Fruit fly (Drosophila melanogaster) whole organism, embryonic: ENCODE data around the gene CG15515.

Experiments
- ATbp ChIP-seq: fragments of 200-800 bp; sonication (Bioruptor generic); optimal IDR thresholded peaks from 2 replicates; lab custom pipeline; 2017; ENCODE audit warnings: missing biosample characterization, mild to moderate bottlenecking, missing genetic modification characterization, missing genetic modification reagents
- Abd-B ChIP-seq: fragments of 200-800 bp; sonication (Bioruptor generic); optimal IDR thresholded peaks from 2 replicates; lab custom pipeline; 2018; ENCODE audit warnings: missing biosample characterization, mild to moderate bottlenecking, missing genetic modification characterization, moderate library complexity
- B-H1 ChIP-seq: fragments of 200-800 bp; sonication (Bioruptor generic); IDR thresholded peaks from 3 replicates; pipeline ENCODE4 v1.3.6; 2022; ENCODE audit warnings: missing biosample characterization, missing genetic modification characterization
- Bdp1 ChIP-seq: fragments of 200-800 bp; sonication (Bioruptor generic); optimal IDR thresholded peaks from 3 replicates; lab custom pipeline; 2016; ENCODE audit warnings: missing biosample characterization, missing genetic modification characterization
- Blimp-1 ChIP-seq: fragments of 200-800 bp; sonication (Bioruptor generic); optimal IDR thresholded peaks from 3 replicates; lab custom pipeline; 2018; ENCODE audit warnings: missing biosample characterization, missing genetic modification characterization, mild to moderate bottlenecking, moderate library complexity, missing genetic modification reagents
- CG11093 ChIP-seq: fragments of 200-800 bp; sonication (Bioruptor generic); IDR thresholded peaks from 3 replicates; pipeline ENCODE4 v1.3.6; 2022; ENCODE audit warnings: missing biosample characterization, missing genetic modification characterization
- CG11456 ChIP-seq: fragments of 200-800 bp; sonication (Bioruptor generic); IDR thresholded peaks from 3 replicates; pipeline ENCODE4 v1.3.6; 2022; ENCODE audit warnings: missing biosample characterization, missing genetic modification characterization
- CG11696 ChIP-seq: fragments of 200-800 bp; sonication (Bioruptor generic); IDR thresholded peaks from 2 replicates; pipeline ENCODE4 v1.3.6; 2022; ENCODE audit warnings: missing biosample characterization, missing genetic modification characterization
- CG12155 ChIP-seq: fragments of 200-800 bp; sonication (Bioruptor generic); optimal IDR thresholded peaks from 3 replicates; lab custom pipeline; 2016; ENCODE audit warnings: missing biosample characterization, missing genetic modification characterization
- CG12659 ChIP-seq: fragments of 200-800 bp; sonication (Bioruptor generic); optimal IDR thresholded peaks from 3 replicates; lab custom pipeline; 2017; ENCODE audit warnings: mild to moderate bottlenecking, missing biosample characterization, missing genetic modification reagents, missing genetic modification characterization
- CG12744 ChIP-seq: fragments of 200-800 bp; sonication (Bioruptor generic); optimal IDR thresholded peaks from 2 replicates; lab custom pipeline; 2016; ENCODE audit warnings: missing biosample characterization, missing genetic modification characterization
- CG15514 ChIP-seq: fragments of 200-800 bp; sonication (Bioruptor generic); optimal IDR thresholded peaks from 3 replicates; lab custom pipeline; 2017; ENCODE audit warnings: missing biosample characterization, missing genetic modification characterization, mild to moderate bottlenecking, moderate library complexity, missing genetic modification reagents
- CG5953 ChIP-seq: fragments of 200-800 bp; sonication (Bioruptor generic); IDR thresholded peaks from 2 replicates; pipeline ENCODE4 v1.3.6; 2022; ENCODE audit warnings: missing biosample characterization, missing genetic modification characterization
- CG6254 ChIP-seq: fragments of 200-800 bp; sonication (Bioruptor generic); optimal IDR thresholded peaks from 3 replicates; lab custom pipeline; 2017; ENCODE audit warnings: mild to moderate bottlenecking, missing biosample characterization, missing genetic modification reagents, missing genetic modification characterization
- CG8281 ChIP-seq: fragments of 200-800 bp; sonication (Bioruptor generic); optimal IDR thresholded peaks from 2 replicates; lab custom pipeline; 2018; ENCODE audit warnings: missing biosample characterization, mild to moderate bottlenecking, missing genetic modification characterization, moderate library complexity
- CG8388 ChIP-seq: fragments of 200-800 bp; sonication (Bioruptor generic); optimal IDR thresholded peaks from 2 replicates; lab custom pipeline; 2019; ENCODE audit warnings: missing biosample characterization, mild to moderate bottlenecking, missing genetic modification characterization, moderate library complexity
- CG9437 ChIP-seq: fragments of 200-800 bp; sonication (Bioruptor generic); optimal IDR thresholded peaks from 2 replicates; lab custom pipeline; 2018; ENCODE audit warnings: missing biosample characterization, mild to moderate bottlenecking, missing genetic modification characterization
- CG9876 ChIP-seq: fragments of 200-800 bp; sonication (Bioruptor generic); optimal IDR thresholded peaks from 2 replicates; lab custom pipeline; 2016; ENCODE audit warnings: missing biosample characterization, missing genetic modification characterization
- CG9932 ChIP-seq: fragments of 200-800 bp; sonication (Bioruptor generic); IDR thresholded peaks from 2 replicates; pipeline ENCODE4 v1.3.6; 2022; ENCODE audit warnings: missing biosample characterization, missing genetic modification characterization
- CrebB ChIP-seq: fragments of 200-800 bp; sonication (Bioruptor generic); optimal IDR thresholded peaks from 3 replicates; lab custom pipeline; 2018; ENCODE audit warnings: missing biosample characterization, mild to moderate bottlenecking, missing genetic modification characterization
- Dek ChIP-seq: fragments of 200-800 bp; sonication (Bioruptor generic); optimal IDR thresholded peaks from 3 replicates; lab custom pipeline; 2019; ENCODE audit warnings: missing biosample characterization, mild to moderate bottlenecking, missing genetic modification characterization, moderate library complexity
- Dip2 ChIP-seq: fragments of 200-800 bp; sonication (Bioruptor generic); IDR thresholded peaks from 2 replicates; pipeline ENCODE4 v1.3.6; 2022; ENCODE audit warnings: missing biosample characterization, missing genetic modification characterization
- Drgx ChIP-seq: fragments of 200-800 bp; sonication (Bioruptor generic); IDR thresholded peaks from 2 replicates; pipeline ENCODE4 v1.3.6; 2022; ENCODE audit warnings: missing biosample characterization, missing genetic modification characterization
- E2f2 ChIP-seq: fragments of 200-800 bp; sonication (Bioruptor generic); IDR thresholded peaks from 2 replicates; pipeline ENCODE4 v1.3.6; 2022; ENCODE audit warnings: missing biosample characterization, missing genetic modification characterization
- Hr3 ChIP-seq: fragments of 200-800 bp; sonication (Bioruptor generic); optimal IDR thresholded peaks from 3 replicates; lab custom pipeline; 2016; ENCODE audit warnings: missing biosample characterization, missing genetic modification characterization
- Med ChIP-seq: fragments of 200-800 bp; sonication (Bioruptor generic); peaks from one replicate; lab custom pipeline; 2016; ENCODE audit warnings: missing biosample characterization, missing genetic modification characterization, mild to moderate bottlenecking, inconsistent platforms, moderate library complexity
- Rfx ChIP-seq: fragments of 200-800 bp; sonication (Bioruptor generic); IDR thresholded peaks from 2 replicates; pipeline ENCODE4 v1.3.6; 2022; ENCODE audit warnings: missing biosample characterization, missing genetic modification characterization
- Ssrp ChIP-seq: fragments of 200-800 bp; sonication (Bioruptor generic); optimal IDR thresholded peaks from 2 replicates; lab custom pipeline; 2018; ENCODE audit warnings: missing biosample characterization, mild to moderate bottlenecking, missing genetic modification characterization, moderate library complexity
- Xbp1 ChIP-seq: fragments of 200-800 bp; sonication (Bioruptor generic); optimal IDR thresholded peaks from 3 replicates; lab custom pipeline; 2016; ENCODE audit warnings: missing biosample characterization, mild to moderate bottlenecking, missing genetic modification characterization
- ac ChIP-seq: fragments of 200-800 bp; sonication (Bioruptor generic); optimal IDR thresholded peaks from 3 replicates; lab custom pipeline; 2017; ENCODE audit warnings: missing biosample characterization, mild to moderate bottlenecking, missing genetic modification characterization
- ash1 ChIP-seq: fragments of 200-800 bp; sonication (Bioruptor generic); optimal IDR thresholded peaks from 2 replicates; lab custom pipeline; 2018; ENCODE audit warnings: missing biosample characterization, mild to moderate bottlenecking, missing genetic modification characterization
- cwo ChIP-seq: fragments of 200-800 bp; sonication (Bioruptor generic); optimal IDR thresholded peaks from 3 replicates; lab custom pipeline; 2017; ENCODE audit warnings: missing biosample characterization, missing genetic modification characterization, mild to moderate bottlenecking, moderate library complexity, missing genetic modification reagents
- dmrt11E ChIP-seq: fragments of 200-800 bp; sonication (Bioruptor generic); optimal IDR thresholded peaks from 3 replicates; lab custom pipeline; 2018; ENCODE audit warnings: missing biosample characterization, mild to moderate bottlenecking, missing genetic modification characterization, moderate library complexity
- dmrt99B ChIP-seq: fragments of 200-800 bp; sonication (Bioruptor generic); optimal IDR thresholded peaks from 2 replicates; lab custom pipeline; 2018; ENCODE audit warnings: missing biosample characterization, mild to moderate bottlenecking, missing genetic modification characterization, moderate library complexity
- en ChIP-seq: fragments of 200-800 bp; sonication (Bioruptor generic); optimal IDR thresholded peaks from 2 replicates; lab custom pipeline; 2016; ENCODE audit warnings: missing biosample characterization, missing genetic modification characterization
- gt ChIP-seq: fragments of 200-800 bp; sonication (Bioruptor generic); IDR thresholded peaks from 2 replicates; pipeline ENCODE4 v1.3.6; 2022; ENCODE audit warnings: missing biosample characterization, missing genetic modification characterization
- hkb ChIP-seq, 2 experiments: fragments of 200-800 bp in 1 of 2; fragments of >200 bp in 1 of 2; sonication (Bioruptor generic) in 1 of 2; IDR thresholded peaks in 1 of 2; optimal IDR thresholded peaks in 1 of 2; 2 replicates each; pipeline versions ENCODE4 v1.3.6 to Lab custom; 2017 to 2022; ENCODE audit warnings: missing biosample characterization in 1 of 2, missing genetic modification characterization in 1 of 2
- kah ChIP-seq: fragments of 200-800 bp; sonication (Bioruptor generic); optimal IDR thresholded peaks from 2 replicates; lab custom pipeline; 2018; ENCODE audit warnings: missing biosample characterization, mild to moderate bottlenecking, missing genetic modification characterization
- knrl ChIP-seq: fragments of 200-800 bp; sonication (Bioruptor generic); IDR thresholded peaks from 3 replicates; pipeline ENCODE4 v1.3.6; 2022; ENCODE audit warnings: missing biosample characterization, missing genetic modification characterization; ENCODE audit not compliant: partially characterized antibody
- odd ChIP-seq: fragments of 200-800 bp; sonication (Bioruptor generic); optimal IDR thresholded peaks from 2 replicates; lab custom pipeline; 2017; ENCODE audit warnings: missing biosample characterization, mild to moderate bottlenecking, missing genetic modification characterization
- ranshi ChIP-seq: fragments of 200-800 bp; sonication (Bioruptor generic); IDR thresholded peaks from 2 replicates; pipeline ENCODE4 v1.3.6; 2022; ENCODE audit warnings: missing biosample characterization, missing genetic modification characterization
- sens ChIP-seq: fragments of 200-800 bp; sonication (Bioruptor generic); peaks from one replicate; lab custom pipeline; 2016; ENCODE audit warnings: missing biosample characterization, missing genetic modification characterization
- slp2 ChIP-seq: fragments of 200-800 bp; sonication (Bioruptor generic); optimal IDR thresholded peaks from 2 replicates; lab custom pipeline; 2016; ENCODE audit warnings: missing biosample characterization, missing genetic modification characterization
- sug ChIP-seq: fragments of 200-800 bp; optimal IDR thresholded peaks from 2 replicates; lab custom pipeline; 2019; ENCODE audit warnings: missing biosample characterization, mild to moderate bottlenecking, missing genetic modification characterization, moderate library complexity
- tll ChIP-seq, 2 experiments: fragments of 200-800 bp in 1 of 2; fragments of >200 bp in 1 of 2; sonication (Bioruptor generic) in 1 of 2; optimal IDR thresholded peaks; 2 replicates each; lab custom pipeline; 2017 to 2019; ENCODE audit warnings: missing biosample characterization in 2 of 2, missing genetic modification characterization in 2 of 2, mild to moderate bottlenecking in 1 of 2, moderate library complexity in 1 of 2
- trh ChIP-seq: fragments of 200-800 bp; sonication (Bioruptor generic); optimal IDR thresholded peaks from 2 replicates; lab custom pipeline; 2016; ENCODE audit warnings: missing biosample characterization, missing genetic modification characterization
- twi ChIP-seq: fragments of 200-800 bp; optimal IDR thresholded peaks from 2 replicates; lab custom pipeline; 2019; ENCODE audit warnings: missing biosample characterization, mild to moderate bottlenecking, missing genetic modification characterization, moderate library complexity

Gene CG15515

DNA sequence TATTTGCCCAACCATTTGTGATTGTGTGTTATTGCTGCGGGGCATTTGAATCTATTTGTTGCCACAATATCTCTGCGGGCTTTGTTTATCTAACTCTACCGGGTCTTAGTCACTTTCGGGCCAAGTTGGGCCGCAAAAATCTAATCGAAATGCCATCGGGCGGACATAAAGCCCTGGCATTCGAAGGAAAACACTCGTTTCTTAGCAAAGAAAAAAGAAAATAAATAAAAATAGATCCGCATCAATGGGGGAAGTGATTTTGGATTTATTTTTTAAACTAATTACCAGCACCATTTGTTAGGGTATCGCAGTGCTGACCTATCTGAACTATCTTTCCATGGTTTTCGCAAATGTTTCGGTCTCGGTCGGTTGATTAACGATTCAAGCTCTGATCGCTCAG, 6.7 kb upstream of the CG15515 start (continued):
- TF ChIP-seq CG5953 (GFP tag; lab: Robert Waterston, UW): no peak
- TF ChIP-seq CG12744: no peak
- TF ChIP-seq kah (GFP tag; lab: Kevin White, UChicago): no peak
- TF ChIP-seq CG12155 (GFP tag; lab: Kevin White, UChicago): no peak
- TF ChIP-seq CG6254 (GFP tag; lab: Kevin White, UChicago): no peak
- no peak for TF ChIP-seq twi
- TF ChIP-seq B-H1 (GFP tag; lab: Robert Waterston, UW): no peak
- TF ChIP-seq tll (GFP tag; optimal IDR thresholded peaks at IDR 0.05; lab: Kevin White, UChicago): no peak
- peak; percentile 60; the same call in 1 of the 2 replicates for TF ChIP-seq Drgx (GFP tag; lab: Robert Waterston, UW)
- peak; percentile 83 for TF ChIP-seq Med (GFP tag; lab: Kevin White, UChicago)
- peak; percentile 47; the same call in 1 of the 2 replicates for TF ChIP-seq Rfx (GFP tag; lab: Robert Waterston, UW)
- no peak for TF ChIP-seq CrebB (tag; lab: Kevin White, UChicago)
- TF ChIP-seq CG12659: no peak
- no peak for TF ChIP-seq en (GFP tag; lab: Kevin White, UChicago)
- TF ChIP-seq hkb (optimal IDR thresholded peaks at IDR 0.05; lab: Kevin White, UChicago): no peak
- 0 out of 2 replicates have a peak, but pooled peaks have one; percentile 7 for TF ChIP-seq hkb (GFP tag; IDR thresholded peaks at IDR 0.05; lab: Robert Waterston, UW)
- TF ChIP-seq dmrt99B (tag; lab: Kevin White, UChicago): no peak
- no peak for TF ChIP-seq CG8281 (tag; lab: Kevin White, UChicago)
- no peak for TF ChIP-seq knrl (GFP tag; lab: Robert Waterston, UW)
- TF ChIP-seq CG8388 (GFP tag; lab: Kevin White, UChicago): no peak
- TF ChIP-seq sens (GFP tag; lab: Kevin White, UChicago): no peak
- no peak for TF ChIP-seq Blimp-1 (GFP tag; lab: Kevin White, UChicago)
- no peak for TF ChIP-seq Dip2
- TF ChIP-seq, all 482 proteins: peak for 21

DNA sequence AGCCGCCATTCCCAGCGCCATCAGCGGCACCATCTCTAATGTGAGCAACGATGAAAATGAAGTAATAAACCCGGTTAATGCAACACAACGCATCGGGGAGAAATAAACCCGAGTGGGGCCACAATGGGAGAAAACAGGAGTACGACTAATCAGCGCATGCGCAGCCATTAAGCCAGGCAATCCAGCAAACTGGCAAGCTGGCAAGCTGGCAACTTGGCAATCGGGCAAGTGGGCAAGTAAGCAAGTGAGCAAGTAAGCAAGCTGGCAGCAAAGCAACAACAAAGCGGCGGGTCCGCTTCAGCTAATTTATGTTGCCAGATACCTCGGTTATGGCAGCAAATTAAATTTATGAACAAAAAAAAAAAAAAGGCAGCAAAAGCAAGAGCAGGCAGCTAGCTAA, 5.6 kb upstream of the CG15515 start:
- TF ChIP-seq odd (no peak), CG8281 (tag; lab: Kevin White, UChicago) (peak; percentile 94)

DNA sequence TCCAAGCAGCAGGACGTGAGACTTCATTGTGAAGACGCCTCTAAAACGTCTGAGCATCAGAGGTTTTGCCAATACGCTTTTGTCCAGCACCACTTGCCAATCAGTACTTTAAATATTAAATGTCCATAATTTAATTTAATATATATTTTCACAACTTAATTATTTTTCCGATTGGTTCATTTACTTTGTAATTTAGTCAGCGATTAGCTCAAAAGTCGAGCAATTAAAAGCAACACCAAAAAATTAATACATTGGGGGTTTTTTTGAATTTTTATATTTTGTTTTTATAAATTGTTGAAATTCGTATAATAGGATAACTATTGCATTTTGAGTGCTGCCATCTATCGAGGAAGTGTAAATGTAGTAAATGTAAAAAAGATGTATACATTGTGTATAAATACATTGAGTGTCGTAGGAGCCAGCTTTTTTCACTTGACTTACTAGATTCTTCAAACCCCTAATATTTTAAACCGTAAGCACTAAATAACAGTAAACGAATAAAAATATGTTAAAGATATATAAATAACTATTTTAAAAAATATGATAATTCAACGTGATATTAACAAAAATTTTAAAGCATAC, 1.4 kb upstream of the CG15515 start, which contains the start of gene CG15517:
TSS of gene CG15517 (minus strand) at position 51 of the 582 bp plus-strand sequence.
- TF ChIP-seq ac (GFP tag; lab: Kevin White, UChicago) (no peak), CG15514 (GFP tag; lab: Kevin White, UChicago) (no peak), Drgx (GFP tag; lab: Robert Waterston, UW) (no peak), ash1 (GFP tag; lab: Kevin White, UChicago) (no peak), ATbp (GFP tag; lab: Kevin White, UChicago) (no peak), Dek (tag; lab: Kevin White, UChicago) (peak; percentile 62), CG9437 (GFP tag; lab: Kevin White, UChicago) (no peak), CG11456 (GFP tag; lab: Robert Waterston, UW) (peak; percentile 58; the same call in 1 of the 3 replicates), slp2 (GFP tag; lab: Kevin White, UChicago) (no peak), cwo (GFP tag; lab: Kevin White, UChicago) (no peak), E2f2 (GFP tag; lab: Robert Waterston, UW) (0 out of 2 replicates have a peak, but pooled peaks have one; percentile 18), trh (GFP tag; lab: Kevin White, UChicago) (no peak), CG9876 (GFP tag; lab: Kevin White, UChicago) (no peak), CG9932 (peak; percentile 54), Bdp1 (GFP tag; lab: Kevin White, UChicago) (no peak), Hr3 (GFP tag; lab: Kevin White, UChicago) (peak; percentile 2), ranshi (GFP tag; lab: Robert Waterston, UW) (no peak), CG11696 (GFP tag; lab: Robert Waterston, UW) (no peak), dmrt11E (tag; lab: Kevin White, UChicago) (no peak), Xbp1 (GFP tag; lab: Kevin White, UChicago) (peak; percentile 20), hkb (optimal IDR thresholded peaks at IDR 0.05; lab: Kevin White, UChicago) (no peak), hkb (GFP tag; IDR thresholded peaks at IDR 0.05; lab: Robert Waterston, UW) (no peak), Abd-B (no peak), gt (GFP tag; lab: Robert Waterston, UW) (no peak), Ssrp (tag; lab: Kevin White, UChicago) (peak; percentile 27), sug (tag; lab: Kevin White, UChicago) (peak; percentile 12), CG11093 (no peak)
